Worm (Caenorhabditis elegans) whole organism, young adult: Measurements from ENCODE around the gene npp-18.
A peak's percentile ranks its signal among the peaks of the same experiment; 100 is the strongest.

Source experiments
- F10E7.11 ChIP-seq: sonication (generic microtip); optimal IDR thresholded peaks from 2 replicates; lab custom pipeline; 2017; ENCODE audit warnings: mild to moderate bottlenecking, missing genetic modification characterization, moderate library complexity, missing compliant biosample characterization
- F37B4.10 ChIP-seq: fragments of 200-800 bp; sonication (Bioruptor generic); IDR thresholded peaks from 2 replicates; pipeline ENCODE4 v1.3.6; 2022; ENCODE audit warnings: missing genetic modification characterization, missing compliant biosample characterization
- K11D2.4 ChIP-seq: fragments of 200-800 bp; sonication (Bioruptor generic); IDR thresholded peaks from 2 replicates; pipeline ENCODE4 v1.3.6; 2022; ENCODE audit warnings: missing genetic modification reagents, missing genetic modification characterization, missing compliant biosample characterization
- K12H6.12 ChIP-seq: fragments of 200-800 bp; sonication (Bioruptor generic); optimal IDR thresholded peaks from 2 replicates; lab custom pipeline; 2018; ENCODE audit warnings: mild to moderate bottlenecking, missing genetic modification characterization, missing compliant biosample characterization
- Y53G8AR.9 ChIP-seq: fragments of 200-800 bp; sonication (Bioruptor generic); conservative IDR thresholded peaks from 2 replicates; pipeline ENCODE4 v1.3.6; 2022; ENCODE audit warnings: missing genetic modification reagents, missing genetic modification characterization, missing compliant biosample characterization
- aptf-2 ChIP-seq: fragments of 200-800 bp; sonication (Bioruptor generic); conservative IDR thresholded peaks from 2 replicates; pipeline ENCODE4 v1.3.6; 2022; ENCODE audit warnings: missing genetic modification reagents, missing genetic modification characterization, missing compliant biosample characterization
- atf-7 ChIP-seq: sonication (generic microtip); optimal IDR thresholded peaks from 2 replicates; lab custom pipeline; 2017; ENCODE audit warnings: mild to moderate bottlenecking, missing genetic modification characterization, missing compliant biosample characterization
- attf-5 ChIP-seq: fragments of 200-800 bp; sonication (Bioruptor generic); optimal IDR thresholded peaks from 2 replicates; lab custom pipeline; 2018; ENCODE audit warnings: mild to moderate bottlenecking, missing genetic modification characterization, missing compliant biosample characterization
- ccch-3 ChIP-seq: fragments of 200-800 bp; sonication (Bioruptor generic); optimal IDR thresholded peaks from 2 replicates; lab custom pipeline; 2018; ENCODE audit warnings: mild to moderate bottlenecking, missing genetic modification characterization, missing compliant biosample characterization
- cebp-1 ChIP-seq, 2 experiments: fragments of 200-800 bp in 1 of 2; sonication (Bioruptor generic) in 1 of 2; sonication (generic microtip) in 1 of 2; IDR thresholded peaks in 1 of 2; optimal IDR thresholded peaks in 1 of 2; 2 replicates each; pipeline versions ENCODE4 v1.3.6 to Lab custom; 2017 to 2022; ENCODE audit warnings: missing compliant biosample characterization in 2 of 2, missing genetic modification characterization in 2 of 2, mild to moderate bottlenecking in 1 of 2, missing genetic modification reagents in 1 of 2, moderate library complexity in 1 of 2
- cebp-2 ChIP-seq: fragments of 200-800 bp; sonication (Bioruptor generic); IDR thresholded peaks from 2 replicates; pipeline ENCODE4 v1.3.6; 2022; ENCODE audit warnings: missing genetic modification characterization, missing compliant biosample characterization
- ceh-100 ChIP-seq: fragments of 200-800 bp; sonication (Bioruptor generic); IDR thresholded peaks from 2 replicates; pipeline ENCODE4 v1.3.6; 2022; ENCODE audit warnings: missing genetic modification reagents, missing genetic modification characterization, missing compliant biosample characterization
- ceh-27 ChIP-seq: fragments of 200-800 bp; sonication (Bioruptor generic); optimal IDR thresholded peaks from 2 replicates; lab custom pipeline; 2018; ENCODE audit warnings: mild to moderate bottlenecking, missing genetic modification characterization, moderate library complexity, missing compliant biosample characterization
- ceh-58 ChIP-seq: fragments of 200-800 bp; sonication (Bioruptor generic); IDR thresholded peaks from 2 replicates; pipeline ENCODE4 v1.3.6; 2022; ENCODE audit warnings: missing genetic modification characterization, missing compliant biosample characterization
- chd-7 ChIP-seq: sonication (generic microtip); optimal IDR thresholded peaks from 2 replicates; lab custom pipeline; 2016; ENCODE audit warnings: mild to moderate bottlenecking, missing genetic modification characterization, moderate library complexity, missing compliant biosample characterization
- dox-1 ChIP-seq: fragments of 200-800 bp; sonication (Bioruptor generic); IDR thresholded peaks from 2 replicates; pipeline ENCODE4 v1.3.6; 2022; ENCODE audit warnings: missing genetic modification reagents, missing genetic modification characterization, missing compliant biosample characterization
- egrh-3 ChIP-seq: fragments of 200-800 bp; sonication (Bioruptor generic); IDR thresholded peaks from 2 replicates; pipeline ENCODE4 v1.3.6; 2022; ENCODE audit warnings: missing genetic modification reagents, missing genetic modification characterization, missing compliant biosample characterization
- ekl-4 ChIP-seq: fragments of 200-800 bp; sonication (Bioruptor generic); IDR thresholded peaks from 2 replicates; pipeline ENCODE4 v1.3.6; 2022; ENCODE audit warnings: missing genetic modification reagents, missing genetic modification characterization, missing compliant biosample characterization
- hmg-1.2 ChIP-seq: fragments of 200-800 bp; sonication (Bioruptor generic); IDR thresholded peaks from 2 replicates; pipeline ENCODE4 v1.3.6; 2022; ENCODE audit warnings: missing genetic modification reagents, missing genetic modification characterization, missing compliant biosample characterization
- hmg-20 ChIP-seq: fragments of 200-800 bp; sonication (Bioruptor generic); IDR thresholded peaks from 2 replicates; pipeline ENCODE4 v1.3.6; 2022; ENCODE audit warnings: missing genetic modification reagents, missing genetic modification characterization, missing compliant biosample characterization
- lag-1 ChIP-seq: fragments of 200-800 bp; sonication (Bioruptor generic); IDR thresholded peaks from 2 replicates; pipeline ENCODE4 v1.3.6; 2022; ENCODE audit warnings: missing genetic modification reagents, missing genetic modification characterization, missing compliant biosample characterization
- let-607 ChIP-seq, 2 experiments: fragments of 200-800 bp in 1 of 2; sonication (Bioruptor generic) in 1 of 2; sonication (generic microtip) in 1 of 2; optimal IDR thresholded peaks; 2 replicates each; lab custom pipeline; 2016 to 2018; ENCODE audit warnings: mild to moderate bottlenecking in 2 of 2, missing compliant biosample characterization in 2 of 2, missing genetic modification characterization in 2 of 2, moderate library complexity in 2 of 2, missing genotype in 1 of 2
- lin-26 ChIP-seq: fragments of 200-800 bp; sonication (Bioruptor generic); IDR thresholded peaks from 2 replicates; pipeline ENCODE4 v1.3.6; 2022; ENCODE audit warnings: missing genetic modification reagents, missing genetic modification characterization, missing compliant biosample characterization
- lin-35 ChIP-seq, 3 experiments: fragments of 150-350 bp in 2 of 3; sonication (generic microtip) in 1 of 3; optimal IDR thresholded peaks; 2 replicates each; lab custom pipeline; 2014 to 2018; ENCODE audit warnings: missing biosample characterization in 3 of 3, missing genetic modification characterization in 3 of 3, missing genetic modification reagents in 3 of 3
- lin-40 ChIP-seq: sonication (generic microtip); optimal IDR thresholded peaks from 2 replicates; lab custom pipeline; 2016; ENCODE audit warnings: missing genetic modification characterization, mild to moderate bottlenecking, missing compliant biosample characterization, missing genotype, missing genetic modification reagents
- madf-10 ChIP-seq: sonication (generic microtip); optimal IDR thresholded peaks from 2 replicates; lab custom pipeline; 2016; ENCODE audit warnings: mild to moderate bottlenecking, missing genetic modification characterization, missing compliant biosample characterization
- mcd-1 ChIP-seq: fragments of 200-800 bp; sonication (Bioruptor generic); IDR thresholded peaks from 2 replicates; pipeline ENCODE4 v1.3.6; 2022; ENCODE audit warnings: missing genetic modification reagents, missing genetic modification characterization, missing compliant biosample characterization
- nfyb-1 ChIP-seq: fragments of 200-800 bp; sonication (Bioruptor generic); IDR thresholded peaks from 2 replicates; pipeline ENCODE4 v1.3.6; 2022; ENCODE audit warnings: missing genetic modification reagents, missing genetic modification characterization, missing compliant biosample characterization
- nhr-120 ChIP-seq: fragments of 200-800 bp; sonication (Bioruptor generic); IDR thresholded peaks from 2 replicates; pipeline ENCODE4 v1.3.6; 2022; ENCODE audit warnings: missing genetic modification characterization, missing compliant biosample characterization
- nhr-27 ChIP-seq: fragments of 200-800 bp; sonication (Bioruptor generic); optimal IDR thresholded peaks from 2 replicates; lab custom pipeline; 2018; ENCODE audit warnings: mild to moderate bottlenecking, missing genetic modification characterization, moderate library complexity, missing compliant biosample characterization
- nhr-80 ChIP-seq: sonication (generic microtip); optimal IDR thresholded peaks from 2 replicates; lab custom pipeline; 2016; ENCODE audit warnings: missing genetic modification characterization, missing compliant biosample characterization
- pbrm-1 ChIP-seq: fragments of 200-800 bp; sonication (Bioruptor generic); IDR thresholded peaks from 2 replicates; pipeline ENCODE4 v1.3.6; 2022; ENCODE audit warnings: missing genetic modification reagents, missing genetic modification characterization, missing compliant biosample characterization
- rec-8 ChIP-seq, 2 experiments: sonication (generic microtip); optimal IDR thresholded peaks; 2 replicates each; lab custom pipeline; 2016; ENCODE audit warnings: mild to moderate bottlenecking in 2 of 2, missing genetic modification characterization in 2 of 2, missing genetic modification reagents in 2 of 2, missing genotype in 2 of 2, missing biosample characterization in 1 of 2, missing compliant biosample characterization in 1 of 2, moderate library complexity in 1 of 2
- repo-1 ChIP-seq: sonication (generic microtip); optimal IDR thresholded peaks from 2 replicates; lab custom pipeline; 2017; ENCODE audit warnings: mild to moderate bottlenecking, missing genetic modification characterization, missing compliant biosample characterization
- sea-2 ChIP-seq: fragments of 200-800 bp; sonication (Bioruptor generic); IDR thresholded peaks from 2 replicates; pipeline ENCODE4 v1.3.6; 2022; ENCODE audit warnings: missing genetic modification characterization, missing compliant biosample characterization
- snpc-3.4 ChIP-seq: sonication (generic microtip); optimal IDR thresholded peaks from 2 replicates; lab custom pipeline; 2017; ENCODE audit warnings: missing genetic modification characterization, mild to moderate bottlenecking, missing compliant biosample characterization, antibody characterized with exemption, moderate library complexity, missing genotype, missing genetic modification reagents
- tbp1 ChIP-seq: fragments of 200-800 bp; sonication (Bioruptor generic); optimal IDR thresholded peaks from 2 replicates; lab custom pipeline; 2018; ENCODE audit warnings: mild to moderate bottlenecking, missing genetic modification characterization, missing compliant biosample characterization
- tlf-1 ChIP-seq: fragments of 200-800 bp; sonication (Bioruptor generic); optimal IDR thresholded peaks from 2 replicates; lab custom pipeline; 2018; ENCODE audit warnings: mild to moderate bottlenecking, missing genetic modification characterization, missing compliant biosample characterization
- xnd-1 ChIP-seq: sonication (generic microtip); optimal IDR thresholded peaks from 2 replicates; lab custom pipeline; 2016; ENCODE audit warnings: missing genotype, missing genetic modification reagents, missing genetic modification characterization, missing compliant biosample characterization
- zfh-2 ChIP-seq: fragments of 200-800 bp; sonication (Bioruptor generic); conservative IDR thresholded peaks from 2 replicates; pipeline ENCODE4 v1.3.6; 2022; ENCODE audit warnings: missing genetic modification reagents, missing genetic modification characterization, missing compliant biosample characterization
- ztf-25 ChIP-seq: fragments of 200-800 bp; sonication (Bioruptor generic); IDR thresholded peaks from 2 replicates; pipeline ENCODE4 v1.3.6; 2022; ENCODE audit warnings: missing genetic modification reagents, missing genetic modification characterization, missing compliant biosample characterization

Gene npp-18

DNA sequence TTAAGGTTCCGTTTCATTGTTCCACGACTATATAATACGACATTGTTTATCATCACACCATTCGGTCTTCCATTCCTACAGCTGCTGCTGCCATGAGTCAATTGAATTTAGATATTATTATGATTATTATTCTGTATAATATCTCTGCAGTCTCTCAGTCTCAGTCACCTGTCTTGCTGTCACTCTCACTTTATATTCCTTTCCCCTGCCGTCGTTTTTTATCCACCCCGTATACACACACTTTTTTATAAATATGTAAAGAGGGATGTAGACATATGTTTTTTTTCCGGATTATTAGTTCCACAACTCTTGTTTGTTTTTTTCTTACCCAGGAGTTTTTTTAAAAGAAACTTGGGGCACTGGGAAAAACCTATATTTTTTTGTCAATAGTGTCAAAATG is 24.4 kb upstream of the npp-18 start (continued):
- TF ChIP-seq nhr-27 (no peak), let-607 (tag; optimal IDR thresholded peaks at IDR 0.05; lab: Kevin White, UChicago) (no peak)

DNA sequence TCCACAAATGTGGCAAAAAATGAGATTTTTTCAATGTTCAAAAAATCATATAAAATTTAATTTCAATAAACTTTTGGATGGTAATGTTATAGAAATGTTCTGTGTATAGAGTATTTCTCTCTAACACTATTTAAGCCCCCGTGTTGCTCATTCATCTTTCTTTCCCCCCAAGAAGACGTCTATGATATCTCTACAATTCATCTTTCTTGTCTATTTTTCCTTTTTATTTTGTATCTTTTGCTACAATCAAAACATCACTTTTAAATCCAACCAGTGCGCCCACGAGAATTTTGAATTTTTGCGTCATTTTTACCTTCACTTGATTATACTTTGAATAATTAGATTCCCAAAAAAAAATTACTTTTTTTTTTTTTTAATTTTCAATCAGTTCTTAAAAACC is 23.9 kb upstream of the npp-18 start:
- TF ChIP-seq ccch-3 (GFP tag; lab: Kevin White, UChicago) = no peak
- TF ChIP-seq lag-1 (GFP tag; lab: Robert Waterston, UW) = no peak
- no peak for TF ChIP-seq chd-7 (tag; lab: Kevin White, UChicago)
- no peak for TF ChIP-seq sea-2 (GFP tag; lab: Robert Waterston, UW)
- TF ChIP-seq tlf-1 (GFP tag; lab: Kevin White, UChicago) = no peak
- no peak for TF ChIP-seq rec-8 (tag; optimal IDR thresholded peaks at IDR 0.05; lab: Kevin White, UChicago)
- no peak for TF ChIP-seq nhr-80
- TF ChIP-seq hmg-20 (GFP tag; lab: Robert Waterston, UW) = no peak
- TF ChIP-seq repo-1 = no peak

DNA sequence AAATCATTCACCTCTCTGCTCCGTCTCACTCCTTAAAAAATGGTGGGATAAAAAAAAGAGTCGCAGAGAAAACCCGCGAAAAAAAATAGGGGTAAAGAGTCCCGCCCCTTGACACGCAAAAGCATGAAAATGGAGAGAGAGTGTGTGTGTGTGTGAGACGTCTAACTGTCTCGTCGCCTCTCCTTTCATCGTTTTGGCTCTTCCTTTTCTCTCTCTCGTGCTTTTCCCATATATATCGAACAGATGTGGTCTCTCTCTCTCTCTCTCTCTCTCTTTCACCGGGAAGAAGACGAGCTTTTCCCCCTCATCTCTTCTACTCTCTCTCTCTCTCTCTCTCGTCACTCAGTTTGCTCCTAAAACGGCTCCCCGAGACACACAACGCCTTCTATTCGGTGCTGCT is 20.9 kb upstream of the npp-18 start:
- TF ChIP-seq atf-7 (tag; lab: Kevin White, UChicago) = peak; percentile 27
- 0 out of 2 replicates have a peak, but pooled peaks have one; percentile 45 for TF ChIP-seq K11D2.4 (GFP tag; lab: Robert Waterston, UW)
- no peak for TF ChIP-seq cebp-2 (GFP tag; lab: Robert Waterston, UW)
- peak; percentile 68 for TF ChIP-seq K12H6.12
- TF ChIP-seq F37B4.10 (GFP tag; lab: Robert Waterston, UW) = no peak
- TF ChIP-seq F10E7.11 = no peak
- no peak for TF ChIP-seq ceh-58 (GFP tag; lab: Robert Waterston, UW)
- TF ChIP-seq chd-7 (tag; lab: Kevin White, UChicago) = peak; percentile 2
- 0 out of 2 replicates have a peak, but pooled peaks have one; percentile 29 for TF ChIP-seq lin-26
- TF ChIP-seq cebp-1 (GFP tag; IDR thresholded peaks at IDR 0.05; lab: Robert Waterston, UW) = no peak
- TF ChIP-seq cebp-1 (tag; optimal IDR thresholded peaks at IDR 0.05; lab: Kevin White, UChicago) = peak; percentile 70
- TF ChIP-seq ccch-3 (GFP tag; lab: Kevin White, UChicago) = no peak
- TF ChIP-seq nhr-80 = peak; percentile 37
- peak; percentile 94 for TF ChIP-seq zfh-2
- TF ChIP-seq aptf-2 (GFP tag; lab: Robert Waterston, UW) = no peak
- peak; percentile 67; the same call in 1 of the 2 replicates for TF ChIP-seq hmg-1.2 (GFP tag; lab: Robert Waterston, UW)
- TF ChIP-seq Y53G8AR.9 (GFP tag; lab: Robert Waterston, UW) = no peak
- peak; percentile 29; the same call in 1 of the 2 replicates for TF ChIP-seq pbrm-1 (GFP tag; lab: Robert Waterston, UW)
- peak; percentile 2 for TF ChIP-seq tbp1 (GFP tag; lab: Kevin White, UChicago)
- TF ChIP-seq snpc-3.4 (tag; lab: Kevin White, UChicago) = no peak
- TF ChIP-seq madf-10 (tag; lab: Kevin White, UChicago) = peak; percentile 8
- TF ChIP-seq ekl-4 = 0 out of 2 replicates have a peak, but pooled peaks have one; percentile 49
- no peak for TF ChIP-seq rec-8 (tag; optimal IDR thresholded peaks at IDR 0.05; lab: Kevin White, UChicago)
- TF ChIP-seq nfyb-1 (GFP tag; lab: Robert Waterston, UW) = peak; percentile 21; the same call in 1 of the 2 replicates
- peak; percentile 62 for TF ChIP-seq lin-40
- TF ChIP-seq lag-1 (GFP tag; lab: Robert Waterston, UW) = no peak
- TF ChIP-seq mcd-1 = peak; percentile 48
- TF ChIP-seq ceh-100 (GFP tag; lab: Robert Waterston, UW) = 0 out of 2 replicates have a peak, but pooled peaks have one; percentile 9
- TF ChIP-seq egrh-3 = peak; percentile 53
- no peak for TF ChIP-seq nhr-120 (GFP tag; lab: Robert Waterston, UW)
- TF ChIP-seq dox-1 = peak; percentile 66
- TF ChIP-seq xnd-1 (tag; lab: Kevin White, UChicago) = no peak
- TF ChIP-seq ceh-27 (GFP tag; lab: Kevin White, UChicago) = peak; percentile 61
- TF ChIP-seq attf-5 (GFP tag; lab: Kevin White, UChicago) = peak; percentile 62
- no peak for TF ChIP-seq ztf-25
- peak in 1 of 3 experiments; percentile 58 for TF ChIP-seq lin-35 (GFP tag; optimal IDR thresholded peaks at IDR 0.05; lab: Kevin White, UChicago)
